Fruit fly (Drosophila melanogaster) whole organism, embryonic: ENCODE measurements around the gene CG15803.

ENCODE experiments used
- ATbp ChIP-seq: fragments of 200-800 bp; sonication (Bioruptor generic); optimal IDR thresholded peaks from 2 replicates; lab custom pipeline; 2017; ENCODE audit warnings: missing biosample characterization, mild to moderate bottlenecking, missing genetic modification characterization, missing genetic modification reagents
- B-H1 ChIP-seq: fragments of 200-800 bp; sonication (Bioruptor generic); IDR thresholded peaks from 3 replicates; pipeline ENCODE4 v1.3.6; 2022; ENCODE audit warnings: missing biosample characterization, missing genetic modification characterization
- CG11504 ChIP-seq: fragments of 200-800 bp; sonication (Bioruptor generic); optimal IDR thresholded peaks from 3 replicates; lab custom pipeline; 2019; ENCODE audit warnings: missing biosample characterization, mild to moderate bottlenecking, missing genetic modification characterization, moderate library complexity
- CG11695 ChIP-seq: fragments of 200-800 bp; sonication (Bioruptor generic); IDR thresholded peaks from 3 replicates; pipeline ENCODE4 v1.3.6; 2022; ENCODE audit warnings: missing biosample characterization, missing genetic modification characterization
- CG13287 ChIP-seq: fragments of 200-800 bp; sonication (Bioruptor generic); IDR thresholded peaks from 2 replicates; pipeline ENCODE4 v1.3.6; 2022; ENCODE audit warnings: missing biosample characterization, missing genetic modification characterization; ENCODE audit not compliant: partially characterized antibody
- CG13894 ChIP-seq: fragments of 200-800 bp; sonication (Bioruptor generic); optimal IDR thresholded peaks from 3 replicates; lab custom pipeline; 2018; ENCODE audit warnings: missing biosample characterization, mild to moderate bottlenecking, missing genetic modification characterization, moderate library complexity
- CG14014 ChIP-seq: fragments of 200-800 bp; sonication (Bioruptor generic); IDR thresholded peaks from 2 replicates; pipeline ENCODE4 v1.3.6; 2022; ENCODE audit warnings: missing biosample characterization, missing genetic modification characterization
- CG15011 ChIP-seq: fragments of 200-800 bp; sonication (Bioruptor generic); optimal IDR thresholded peaks from 3 replicates; lab custom pipeline; 2018; ENCODE audit warnings: missing biosample characterization, mild to moderate bottlenecking, missing genetic modification characterization
- CG15479 ChIP-seq: fragments of 200-800 bp; sonication (Bioruptor generic); optimal IDR thresholded peaks from 3 replicates; lab custom pipeline; 2019; ENCODE audit warnings: missing biosample characterization, mild to moderate bottlenecking, missing genetic modification characterization, moderate library complexity
- CG17568 ChIP-seq: fragments of 200-800 bp; sonication (Bioruptor generic); optimal IDR thresholded peaks from 2 replicates; lab custom pipeline; 2018; ENCODE audit warnings: missing biosample characterization, mild to moderate bottlenecking, missing genetic modification characterization, moderate library complexity
- CG17612 ChIP-seq: fragments of 200-800 bp; sonication (Bioruptor generic); IDR thresholded peaks from 2 replicates; pipeline ENCODE4 v1.3.6; 2022; ENCODE audit warnings: missing biosample characterization, missing genetic modification characterization
- CG2129 ChIP-seq: fragments of 200-800 bp; sonication (Bioruptor generic); IDR thresholded peaks from 2 replicates; pipeline ENCODE4 v1.3.6; 2022; ENCODE audit warnings: missing biosample characterization, missing genetic modification characterization; ENCODE audit not compliant: partially characterized antibody
- CG33213 ChIP-seq: fragments of 200-800 bp; sonication (Bioruptor generic); optimal IDR thresholded peaks from 3 replicates; lab custom pipeline; 2016; ENCODE audit warnings: missing biosample characterization, missing genetic modification characterization
- CG34224 ChIP-seq: fragments of 200-800 bp; sonication (Bioruptor generic); IDR thresholded peaks from 3 replicates; pipeline ENCODE4 v1.3.6; 2022; ENCODE audit warnings: missing biosample characterization, missing genetic modification characterization; ENCODE audit not compliant: partially characterized antibody
- CG4617 ChIP-seq: fragments of 200-800 bp; sonication (Bioruptor generic); optimal IDR thresholded peaks from 3 replicates; lab custom pipeline; 2016; ENCODE audit warnings: missing biosample characterization, missing genetic modification characterization, borderline replicate concordance
- CG6254 ChIP-seq: fragments of 200-800 bp; sonication (Bioruptor generic); optimal IDR thresholded peaks from 3 replicates; lab custom pipeline; 2017; ENCODE audit warnings: mild to moderate bottlenecking, missing biosample characterization, missing genetic modification reagents, missing genetic modification characterization
- CG6813 ChIP-seq: fragments of 200-800 bp; sonication (Bioruptor generic); optimal IDR thresholded peaks from 2 replicates; lab custom pipeline; 2017; ENCODE audit warnings: missing biosample characterization, missing genetic modification characterization, mild to moderate bottlenecking, moderate library complexity, missing genetic modification reagents
- CG9876 ChIP-seq: fragments of 200-800 bp; sonication (Bioruptor generic); optimal IDR thresholded peaks from 2 replicates; lab custom pipeline; 2016; ENCODE audit warnings: missing biosample characterization, missing genetic modification characterization
- D ChIP-seq, 2 experiments: fragments of 200-800 bp in 1 of 2; fragments of >200 bp in 1 of 2; sonication (Bioruptor generic) in 1 of 2; optimal IDR thresholded peaks; 2 replicates in 1 of 2; 3 replicates in 1 of 2; lab custom pipeline; 2017; ENCODE audit warnings: mild to moderate bottlenecking in 1 of 2, missing biosample characterization in 1 of 2, missing genetic modification characterization in 1 of 2, missing genetic modification reagents in 1 of 2
- Dref ChIP-seq: fragments of 200-800 bp; sonication (Bioruptor generic); IDR thresholded peaks from 2 replicates; pipeline ENCODE4 v1.3.6; 2022; ENCODE audit warnings: missing biosample characterization, missing genetic modification characterization
- Eip74EF ChIP-seq, 2 experiments: fragments of 200-800 bp in 1 of 2; fragments of >200 bp in 1 of 2; sonication (Bioruptor generic) in 1 of 2; optimal IDR thresholded peaks; 2 replicates each; lab custom pipeline; 2017 to 2019; ENCODE audit warnings: missing biosample characterization in 2 of 2, missing genetic modification characterization in 2 of 2, mild to moderate bottlenecking in 1 of 2, moderate library complexity in 1 of 2
- HLH54F ChIP-seq: fragments of 200-800 bp; sonication (Bioruptor generic); optimal IDR thresholded peaks from 3 replicates; lab custom pipeline; 2016; ENCODE audit warnings: missing biosample characterization, missing genetic modification characterization
- Hey ChIP-seq: fragments of 200-800 bp; sonication (Bioruptor generic); optimal IDR thresholded peaks from 3 replicates; lab custom pipeline; 2018; ENCODE audit warnings: missing biosample characterization, mild to moderate bottlenecking, missing genetic modification characterization
- Hr3 ChIP-seq: fragments of 200-800 bp; sonication (Bioruptor generic); optimal IDR thresholded peaks from 3 replicates; lab custom pipeline; 2016; ENCODE audit warnings: missing biosample characterization, missing genetic modification characterization
- Med ChIP-seq: fragments of 200-800 bp; sonication (Bioruptor generic); peaks from one replicate; lab custom pipeline; 2016; ENCODE audit warnings: missing biosample characterization, missing genetic modification characterization, mild to moderate bottlenecking, inconsistent platforms, moderate library complexity
- Meics ChIP-seq: fragments of 200-800 bp; sonication (Bioruptor generic); optimal IDR thresholded peaks from 2 replicates; lab custom pipeline; 2017; ENCODE audit warnings: missing biosample characterization, mild to moderate bottlenecking, missing genetic modification characterization
- Myb ChIP-seq: fragments of 200-800 bp; sonication (Bioruptor generic); optimal IDR thresholded peaks from 2 replicates; lab custom pipeline; 2016; ENCODE audit warnings: missing biosample characterization, missing genetic modification characterization
- Nf-YC ChIP-seq: fragments of 200-800 bp; optimal IDR thresholded peaks from 3 replicates; lab custom pipeline; 2019; ENCODE audit warnings: missing biosample characterization, mild to moderate bottlenecking, missing genetic modification characterization, moderate library complexity
- PHDP ChIP-seq: fragments of 200-800 bp; sonication (Bioruptor generic); optimal IDR thresholded peaks from 3 replicates; lab custom pipeline; 2018; ENCODE audit warnings: missing biosample characterization, mild to moderate bottlenecking, missing genetic modification characterization, moderate library complexity
- Ravus ChIP-seq: fragments of 200-800 bp; sonication (Bioruptor generic); IDR thresholded peaks from 2 replicates; pipeline ENCODE4 v1.3.6; 2022; ENCODE audit warnings: missing biosample characterization, missing genetic modification characterization
- Side ChIP-seq: fragments of 200-800 bp; sonication (Bioruptor generic); optimal IDR thresholded peaks from 2 replicates; lab custom pipeline; 2016; ENCODE audit warnings: missing biosample characterization, missing genetic modification characterization
- Trl ChIP-seq, 3 experiments: fragments of >200 bp in 2 of 3; fragments of 200-800 bp in 1 of 3; sonication (Bioruptor generic) in 1 of 3; optimal IDR thresholded peaks; 2 replicates in 1 of 3; 3 replicates in 2 of 3; lab custom pipeline; 2016 to 2017; ENCODE audit warnings: missing biosample characterization in 1 of 3, missing genetic modification characterization in 1 of 3
- Vsx1 ChIP-seq: fragments of 200-800 bp; sonication (Bioruptor generic); optimal IDR thresholded peaks from 2 replicates; lab custom pipeline; 2017; ENCODE audit warnings: missing biosample characterization, mild to moderate bottlenecking, missing genetic modification characterization, missing genetic modification reagents
- Xrp1 ChIP-seq: fragments of 200-800 bp; sonication (Bioruptor generic); IDR thresholded peaks from 2 replicates; pipeline ENCODE4 v1.3.6; 2022; ENCODE audit warnings: missing biosample characterization, missing genetic modification characterization
- bbx ChIP-seq: fragments of 200-800 bp; sonication (Bioruptor generic); IDR thresholded peaks from 2 replicates; pipeline ENCODE4 v1.3.6; 2022; ENCODE audit warnings: missing biosample characterization, missing genetic modification characterization; ENCODE audit not compliant: partially characterized antibody
- crc ChIP-seq: fragments of 200-800 bp; sonication (Bioruptor generic); optimal IDR thresholded peaks from 2 replicates; lab custom pipeline; 2016; ENCODE audit warnings: missing biosample characterization, missing genetic modification characterization
- kay ChIP-seq: fragments of 200-800 bp; sonication (Bioruptor generic); optimal IDR thresholded peaks from 2 replicates; lab custom pipeline; 2016; ENCODE audit warnings: missing biosample characterization, missing genetic modification characterization
- lola ChIP-seq, 3 experiments: fragments of >200 bp in 2 of 3; fragments of 200-800 bp in 1 of 3; sonication (Bioruptor generic) in 1 of 3; optimal IDR thresholded peaks; 2 replicates each; lab custom pipeline; 2017 to 2019; ENCODE audit warnings: missing biosample characterization in 3 of 3, missing genetic modification characterization in 3 of 3, mild to moderate bottlenecking in 1 of 3, moderate library complexity in 1 of 3
- onecut ChIP-seq: fragments of 200-800 bp; sonication (Bioruptor generic); IDR thresholded peaks from 2 replicates; pipeline ENCODE4 v1.3.6; 2022; ENCODE audit warnings: missing biosample characterization, missing genetic modification characterization
- otp ChIP-seq: fragments of 200-800 bp; sonication (Bioruptor generic); IDR thresholded peaks from 3 replicates; pipeline ENCODE4, ENCODE4 v1.3.6; 2022; ENCODE audit warnings: missing biosample characterization, missing genetic modification characterization
- pfk ChIP-seq: fragments of 200-800 bp; sonication (Bioruptor generic); optimal IDR thresholded peaks from 2 replicates; lab custom pipeline; 2018; ENCODE audit warnings: missing biosample characterization, mild to moderate bottlenecking, missing genetic modification characterization, moderate library complexity
- psq ChIP-seq: fragments of 200-800 bp; sonication (Bioruptor generic); optimal IDR thresholded peaks from 2 replicates; lab custom pipeline; 2017; ENCODE audit warnings: missing biosample characterization, missing genetic modification characterization
- rib ChIP-seq: fragments of 200-800 bp; sonication (Bioruptor generic); IDR thresholded peaks from 2 replicates; pipeline ENCODE4 v1.3.6; 2022; ENCODE audit warnings: missing biosample characterization, missing genetic modification characterization
- run ChIP-seq: fragments of 200-800 bp; sonication (Bioruptor generic); optimal IDR thresholded peaks from 3 replicates; lab custom pipeline; 2018; ENCODE audit warnings: missing biosample characterization, mild to moderate bottlenecking, missing genetic modification characterization
- salm ChIP-seq: fragments of 200-800 bp; sonication (Bioruptor generic); optimal IDR thresholded peaks from 2 replicates; lab custom pipeline; 2018; ENCODE audit warnings: missing biosample characterization, mild to moderate bottlenecking, missing genetic modification characterization
- schlank ChIP-seq: fragments of 200-800 bp; sonication (Bioruptor generic); optimal IDR thresholded peaks from 2 replicates; lab custom pipeline; 2018; ENCODE audit warnings: missing biosample characterization, mild to moderate bottlenecking, missing genetic modification characterization
- unpg ChIP-seq: fragments of 200-800 bp; sonication (Bioruptor generic); optimal IDR thresholded peaks from 3 replicates; lab custom pipeline; 2018; ENCODE audit warnings: missing biosample characterization, mild to moderate bottlenecking, missing genetic modification characterization, moderate library complexity
- vvl ChIP-seq: fragments of 200-800 bp; sonication (Bioruptor generic); IDR thresholded peaks from 2 replicates; pipeline ENCODE4 v1.3.6; 2022; ENCODE audit warnings: missing biosample characterization, missing genetic modification characterization
- z ChIP-seq: fragments of 200-800 bp; sonication (Bioruptor generic); IDR thresholded peaks from 3 replicates; pipeline ENCODE4 v1.3.6; 2022; ENCODE audit warnings: missing biosample characterization, missing genetic modification characterization

CG15803 gene

DNA sequence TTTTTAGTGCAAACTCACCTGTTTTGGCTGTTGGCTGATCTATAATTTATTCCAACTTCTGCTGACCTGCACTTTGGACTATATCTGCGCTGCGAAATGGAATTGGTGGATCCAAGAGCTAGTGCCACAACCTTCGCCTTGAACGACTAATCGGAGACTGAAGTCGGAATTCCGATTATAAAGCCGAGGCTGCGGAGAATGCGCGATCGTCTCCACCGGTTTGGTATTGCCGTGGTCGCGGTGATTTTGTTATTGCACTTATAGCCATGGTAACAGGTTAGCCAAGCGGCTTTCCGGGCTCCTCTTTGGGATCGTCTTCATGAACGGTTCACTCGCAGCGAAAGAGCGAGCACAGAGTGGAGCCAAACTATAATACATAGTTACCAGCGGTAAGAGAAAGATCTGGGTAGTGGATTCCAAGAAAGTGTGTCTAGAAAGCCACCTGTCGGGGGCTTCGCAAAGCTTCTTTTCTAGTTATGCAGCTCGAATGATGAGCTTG is 20.5 kb upstream of the CG15803 start, which contains the start of gene CG7675 (continued):
- no peak for TF ChIP-seq lola (GFP tag; optimal IDR thresholded peaks at IDR 0.05; lab: Kevin White, UChicago)
- TF ChIP-seq PHDP (tag; lab: Kevin White, UChicago), result no peak
- no peak for TF ChIP-seq unpg
- no peak for TF ChIP-seq CG13894 (tag; lab: Kevin White, UChicago)
- no peak for TF ChIP-seq ATbp (GFP tag; lab: Kevin White, UChicago)
- no peak for TF ChIP-seq psq (GFP tag; lab: Kevin White, UChicago)
- TF ChIP-seq Eip74EF (GFP tag; optimal IDR thresholded peaks at IDR 0.05; lab: Kevin White, UChicago), result peak in 1 of 2 experiments; percentile 59
- TF ChIP-seq D (optimal IDR thresholded peaks at IDR 0.05; lab: Kevin White, UChicago), result no peak
- no peak for TF ChIP-seq D (GFP tag; optimal IDR thresholded peaks at IDR 0.05; lab: Kevin White, UChicago)
- no peak for TF ChIP-seq CG17568 (GFP tag; lab: Kevin White, UChicago)
- no peak for TF ChIP-seq salm
- TF ChIP-seq HLH54F (GFP tag; lab: Kevin White, UChicago), result no peak
- no peak for TF ChIP-seq Side (GFP tag; lab: Kevin White, UChicago)
- no peak for TF ChIP-seq Xrp1 (GFP tag; lab: Robert Waterston, UW)
- no peak for TF ChIP-seq CG34224 (GFP tag; lab: Robert Waterston, UW)
- TF ChIP-seq CG13287 (GFP tag; lab: Robert Waterston, UW), result peak; percentile 24; the same call in 1 of the 2 replicates
- TF ChIP-seq CG11695 (GFP tag; lab: Robert Waterston, UW), result no peak
- no peak for TF ChIP-seq CG6254 (GFP tag; lab: Kevin White, UChicago)
- TF ChIP-seq vvl, result peak; percentile 64
- no peak for TF ChIP-seq CG15011
- TF ChIP-seq Myb (GFP tag; lab: Kevin White, UChicago), result no peak
- TF ChIP-seq onecut (GFP tag; lab: Robert Waterston, UW), result no peak
- TF ChIP-seq CG11504 (tag; lab: Kevin White, UChicago), result no peak
- TF ChIP-seq otp (GFP tag; lab: Robert Waterston, UW), result no peak
- no peak for TF ChIP-seq Dref (GFP tag; lab: Robert Waterston, UW)
- TF ChIP-seq crc (GFP tag; lab: Kevin White, UChicago), result no peak
- TF ChIP-seq Meics, result no peak
- no peak for TF ChIP-seq CG15479 (GFP tag; lab: Kevin White, UChicago)
- no peak for TF ChIP-seq kay (GFP tag; lab: Kevin White, UChicago)
- TF ChIP-seq Trl (optimal IDR thresholded peaks at IDR 0.05; lab: Kevin White, UChicago), result peak; percentile 20 to 26
- no peak for TF ChIP-seq Trl (GFP tag; optimal IDR thresholded peaks at IDR 0.05; lab: Kevin White, UChicago)
- peak; percentile 42; the same call in 1 of the 2 replicates for TF ChIP-seq rib (GFP tag; lab: Robert Waterston, UW)
- TF ChIP-seq B-H1 (GFP tag; lab: Robert Waterston, UW), result no peak
- TF ChIP-seq CG14014 (GFP tag; lab: Robert Waterston, UW), result no peak
- TF ChIP-seq z, result no peak
- TF ChIP-seq CG33213, result no peak
- TF ChIP-seq schlank, result no peak
- no peak for TF ChIP-seq CG2129 (GFP tag; lab: Robert Waterston, UW)
- no peak for TF ChIP-seq pfk
- no peak for TF ChIP-seq Ravus (GFP tag; lab: Robert Waterston, UW)
- no peak for TF ChIP-seq CG6813 (GFP tag; lab: Kevin White, UChicago)
- no peak for TF ChIP-seq CG4617 (GFP tag; lab: Kevin White, UChicago)
- TF ChIP-seq run (tag; lab: Kevin White, UChicago), result no peak
- TF ChIP-seq CG9876 (GFP tag; lab: Kevin White, UChicago), result no peak
- no peak for TF ChIP-seq Hey (tag; lab: Kevin White, UChicago)
- no peak for TF ChIP-seq Vsx1 (GFP tag; lab: Kevin White, UChicago)
- peak; percentile 70 for TF ChIP-seq Med (GFP tag; lab: Kevin White, UChicago)
- no peak for TF ChIP-seq CG17612 (GFP tag; lab: Robert Waterston, UW)
- no peak for TF ChIP-seq Hr3 (GFP tag; lab: Kevin White, UChicago)
- 0 out of 2 replicates have a peak, but pooled peaks have one; percentile 37 for TF ChIP-seq bbx (GFP tag; lab: Robert Waterston, UW)
- no peak for TF ChIP-seq Nf-YC (tag; lab: Kevin White, UChicago)
